Comparison of ENCODE assay signal across 4 fruit fly cellular contexts in genomic region chr3L:10533878-10534277, dm6.
A peak's percentile ranks its signal among the peaks of the same experiment; 100 is the strongest.
TF ChIP-seq lines count a peak whose summit lies in the region.

No protein-coding gene starts in this region.

- TF ChIP-seq CTCF in whole organism, embryonic (GFP tag; optimal IDR thresholded peaks at IDR 0.05; lab: Kevin White, UChicago), result no peak

TF ChIP-seq in whole organism, embryonic, 481 proteins besides CTCF, POLR2A, EP300 and RAD21:
- TF ChIP-seq CG30403 (GFP tag; optimal IDR thresholded peaks at IDR 0.05; lab: Kevin White, UChicago), result no peak
- no peak for TF ChIP-seq BtbVII (GFP tag; optimal IDR thresholded peaks at IDR 0.05; lab: Kevin White, UChicago)
- TF ChIP-seq nom (GFP tag; optimal IDR thresholded peaks at IDR 0.05; lab: Kevin White, UChicago), result peak; percentile 82
TF ChIP-seq in whole organism, embryonic: peak in this region for 1.

TF ChIP-seq in whole organism, prepupa, 60 proteins besides CTCF, POLR2A, EP300 and RAD21:
- TF ChIP-seq Met (GFP tag; optimal IDR thresholded peaks at IDR 0.05; lab: Kevin White, UChicago), result no peak
- TF ChIP-seq cyc (GFP tag; optimal IDR thresholded peaks at IDR 0.05; lab: Kevin White, UChicago), result no peak
- no peak for TF ChIP-seq Gug (GFP tag; IDR thresholded peaks at IDR 0.05; lab: Robert Waterston, UW)
- TF ChIP-seq CG9139 (GFP tag; optimal IDR thresholded peaks at IDR 0.05; lab: Kevin White, UChicago), result peak; percentile 84
- TF ChIP-seq fd85E (GFP tag; optimal IDR thresholded peaks at IDR 0.05; lab: Kevin White, UChicago), result no peak
- peak; percentile 18 for TF ChIP-seq dsx (GFP tag; optimal IDR thresholded peaks at IDR 0.05; lab: Kevin White, UChicago; ENCODE audit: poor library complexity, severe bottlenecking)
- TF ChIP-seq fd59A (GFP tag; optimal IDR thresholded peaks at IDR 0.05; lab: Kevin White, UChicago), result peak; percentile 15
- peak; percentile 9 for TF ChIP-seq CG8632 (GFP tag; optimal IDR thresholded peaks at IDR 0.05; lab: Kevin White, UChicago)
- TF ChIP-seq Hr38 (GFP tag; optimal IDR thresholded peaks at IDR 0.05; lab: Kevin White, UChicago), result no peak
- no peak for TF ChIP-seq CG3919 (GFP tag; optimal IDR thresholded peaks at IDR 0.05; lab: Kevin White, UChicago)
- TF ChIP-seq ss (GFP tag; optimal IDR thresholded peaks at IDR 0.05; lab: Kevin White, UChicago), result peak; percentile 75
- no peak for TF ChIP-seq salr (GFP tag; optimal IDR thresholded peaks at IDR 0.05; lab: Kevin White, UChicago)
- peak; percentile 1 for TF ChIP-seq CG3032 (tag; optimal IDR thresholded peaks at IDR 0.05; lab: Kevin White, UChicago)
- TF ChIP-seq CG1621 (tag; optimal IDR thresholded peaks at IDR 0.05; lab: Kevin White, UChicago), result peak; percentile 19
- TF ChIP-seq spab (GFP tag; optimal IDR thresholded peaks at IDR 0.05; lab: Kevin White, UChicago), result peak; percentile 45
- TF ChIP-seq CG8319 (GFP tag; optimal IDR thresholded peaks at IDR 0.05; lab: Kevin White, UChicago), result no peak
- TF ChIP-seq CG10669 (GFP tag; optimal IDR thresholded peaks at IDR 0.05; lab: Kevin White, UChicago), result peak; percentile 42
- peak; percentile 71 for TF ChIP-seq CG6808 (GFP tag; optimal IDR thresholded peaks at IDR 0.05; lab: Kevin White, UChicago)
- TF ChIP-seq Eip78C (GFP tag; lab: Kevin White, UChicago), result peak; percentile 60
- no peak for TF ChIP-seq dac (GFP tag; optimal IDR thresholded peaks at IDR 0.05; lab: Kevin White, UChicago)
- TF ChIP-seq lz (GFP tag; optimal IDR thresholded peaks at IDR 0.05; lab: Kevin White, UChicago), result no peak
- TF ChIP-seq Ets21C (GFP tag; optimal IDR thresholded peaks at IDR 0.05; lab: Kevin White, UChicago), result no peak
- 0 out of 3 replicates have a peak, but pooled peaks have one; percentile 49 for TF ChIP-seq CG6163 (GFP tag; IDR thresholded peaks at IDR 0.05; lab: Robert Waterston, UW)
- TF ChIP-seq Ets96B (tag; optimal IDR thresholded peaks at IDR 0.05; lab: Kevin White, UChicago), result peak; percentile 16
- no peak for TF ChIP-seq CG7368 (GFP tag; optimal IDR thresholded peaks at IDR 0.05; lab: Kevin White, UChicago)

TF ChIP-seq in whole organism, pupa, 21 proteins besides CTCF, POLR2A, EP300 and RAD21:
- TF ChIP-seq CG10348 (GFP tag; IDR thresholded peaks at IDR 0.05; lab: Robert Waterston, UW), result no peak
- peak; percentile 48 for TF ChIP-seq CG15710 (tag; optimal IDR thresholded peaks at IDR 0.05; lab: Kevin White, UChicago)
- peak; percentile 52 for TF ChIP-seq CG8159 (tag; optimal IDR thresholded peaks at IDR 0.05; lab: Kevin White, UChicago)
- TF ChIP-seq gl (tag; optimal IDR thresholded peaks at IDR 0.05; lab: Kevin White, UChicago), result peak; percentile 66
- peak; percentile 52 for TF ChIP-seq CG12605 (GFP tag; IDR thresholded peaks at IDR 0.05; lab: Robert Waterston, UW)
- peak; percentile 20 for TF ChIP-seq Pif1A (GFP tag; optimal IDR thresholded peaks at IDR 0.05; lab: Kevin White, UChicago)
- TF ChIP-seq fd96Ca (GFP tag; IDR thresholded peaks at IDR 0.05; lab: Robert Waterston, UW), result 0 out of 3 replicates have a peak, but pooled peaks have one; percentile 7
- TF ChIP-seq CG14655 (GFP tag; optimal IDR thresholded peaks at IDR 0.05; lab: Kevin White, UChicago), result no peak
- TF ChIP-seq Pif1B (GFP tag; optimal IDR thresholded peaks at IDR 0.05; lab: Kevin White, UChicago), result peak; percentile 23
- no peak for TF ChIP-seq CG4496 (GFP tag; IDR thresholded peaks at IDR 0.05; lab: Robert Waterston, UW)
- no peak for TF ChIP-seq D1 (tag; optimal IDR thresholded peaks at IDR 0.05; lab: Kevin White, UChicago)
- peak; percentile 59 for TF ChIP-seq EcR (GFP tag; optimal IDR thresholded peaks at IDR 0.05; lab: Kevin White, UChicago)
- TF ChIP-seq CG17806 (tag; optimal IDR thresholded peaks at IDR 0.05; lab: Kevin White, UChicago), result peak; percentile 17
- TF ChIP-seq CG9948 (tag; optimal IDR thresholded peaks at IDR 0.05; lab: Kevin White, UChicago), result peak; percentile 16
- no peak for TF ChIP-seq rn (GFP tag; IDR thresholded peaks at IDR 0.05; lab: Robert Waterston, UW)
- TF ChIP-seq Ets98B (GFP tag; IDR thresholded peaks at IDR 0.05; lab: Robert Waterston, UW), result no peak
- peak; percentile 28 for TF ChIP-seq CG34367 (tag; optimal IDR thresholded peaks at IDR 0.05; lab: Kevin White, UChicago)
- TF ChIP-seq CG8301 (tag; optimal IDR thresholded peaks at IDR 0.05; lab: Kevin White, UChicago), result no peak
- no peak for TF ChIP-seq CG32121 (GFP tag; IDR thresholded peaks at IDR 0.05; lab: Robert Waterston, UW)
- no peak for TF ChIP-seq Snoo (tag; optimal IDR thresholded peaks at IDR 0.05; lab: Kevin White, UChicago)
- TF ChIP-seq CG13204 (GFP tag; optimal IDR thresholded peaks at IDR 0.05; lab: Kevin White, UChicago), result peak; percentile 51
TF ChIP-seq in whole organism, pupa: peak in this region for 12.

TF ChIP-seq in whole organism, wandering third instar larva, 38 proteins besides CTCF, POLR2A, EP300 and RAD21:
- TF ChIP-seq CrebA (GFP tag; optimal IDR thresholded peaks at IDR 0.05; lab: Kevin White, UChicago; ENCODE audit: borderline replicate concordance), result no peak
- TF ChIP-seq brk (GFP tag; optimal IDR thresholded peaks at IDR 0.05; lab: Kevin White, UChicago), result peak; percentile 6
